Fruit fly (Drosophila melanogaster) whole organism, embryonic: ENCODE measurements around the gene CG14054.
A peak's percentile ranks its signal among the peaks of the same experiment; 100 is the strongest.

ENCODE experiments used
- Antp ChIP-seq: fragments of 200-800 bp; sonication (Bioruptor generic); optimal IDR thresholded peaks from 3 replicates; lab custom pipeline; 2016; ENCODE audit warnings: missing biosample characterization, missing genetic modification characterization
- Awh ChIP-seq: fragments of 200-800 bp; sonication (Bioruptor generic); IDR thresholded peaks from 2 replicates; pipeline ENCODE4, ENCODE4 v1.3.6; 2022; ENCODE audit warnings: missing biosample characterization, missing genetic modification characterization
- Blimp-1 ChIP-seq: fragments of 200-800 bp; sonication (Bioruptor generic); optimal IDR thresholded peaks from 3 replicates; lab custom pipeline; 2018; ENCODE audit warnings: missing biosample characterization, missing genetic modification characterization, mild to moderate bottlenecking, moderate library complexity, missing genetic modification reagents
- CG10147 ChIP-seq: fragments of 200-800 bp; sonication (Bioruptor generic); optimal IDR thresholded peaks from 2 replicates; lab custom pipeline; 2019; ENCODE audit warnings: missing biosample characterization, mild to moderate bottlenecking, missing genetic modification characterization, moderate library complexity
- CG10321 ChIP-seq: fragments of 200-800 bp; sonication (Bioruptor generic); IDR thresholded peaks from 2 replicates; pipeline ENCODE4 v1.3.6; 2022; ENCODE audit warnings: missing biosample characterization, missing genetic modification characterization
- CG10366 ChIP-seq: fragments of 200-800 bp; sonication (Bioruptor generic); IDR thresholded peaks from 2 replicates; pipeline ENCODE4 v1.3.6; 2022; ENCODE audit warnings: missing biosample characterization, missing genetic modification characterization
- CG10431 ChIP-seq: fragments of 200-800 bp; sonication (Bioruptor generic); optimal IDR thresholded peaks from 3 replicates; lab custom pipeline; 2018; ENCODE audit warnings: missing biosample characterization, mild to moderate bottlenecking, missing genetic modification characterization
- CG10654 ChIP-seq: fragments of 200-800 bp; sonication (Bioruptor generic); optimal IDR thresholded peaks from 2 replicates; lab custom pipeline; 2016; ENCODE audit warnings: missing biosample characterization, missing genetic modification characterization
- CG12155 ChIP-seq: fragments of 200-800 bp; sonication (Bioruptor generic); optimal IDR thresholded peaks from 3 replicates; lab custom pipeline; 2016; ENCODE audit warnings: missing biosample characterization, missing genetic modification characterization
- CG12219 ChIP-seq: fragments of 200-800 bp; sonication (Bioruptor generic); optimal IDR thresholded peaks from 3 replicates; lab custom pipeline; 2018; ENCODE audit warnings: missing biosample characterization, mild to moderate bottlenecking, missing genetic modification characterization
- CG13424 ChIP-seq: fragments of 200-800 bp; sonication (Bioruptor generic); optimal IDR thresholded peaks from 2 replicates; lab custom pipeline; 2019; ENCODE audit warnings: missing biosample characterization, mild to moderate bottlenecking, missing genetic modification characterization, moderate library complexity
- CG14014 ChIP-seq: fragments of 200-800 bp; sonication (Bioruptor generic); IDR thresholded peaks from 2 replicates; pipeline ENCODE4 v1.3.6; 2022; ENCODE audit warnings: missing biosample characterization, missing genetic modification characterization
- CG14860 ChIP-seq: fragments of 200-800 bp; sonication (Bioruptor generic); IDR thresholded peaks from 3 replicates; pipeline ENCODE4 v1.3.6; 2022; ENCODE audit warnings: missing biosample characterization, missing genetic modification characterization; ENCODE audit not compliant: partially characterized antibody
- CG1647 ChIP-seq: fragments of 200-800 bp; sonication (Bioruptor generic); optimal IDR thresholded peaks from 3 replicates; lab custom pipeline; 2016; ENCODE audit warnings: missing biosample characterization, missing genetic modification characterization
- CG16813 ChIP-seq: fragments of 200-800 bp; sonication (Bioruptor generic); IDR thresholded peaks from 3 replicates; pipeline ENCODE4 v1.3.6; 2022; ENCODE audit warnings: missing biosample characterization, missing genetic modification characterization; ENCODE audit not compliant: partially characterized antibody
- CG31224 ChIP-seq: fragments of 200-800 bp; sonication (Bioruptor generic); IDR thresholded peaks from 2 replicates; pipeline ENCODE4 v1.3.6; 2022; ENCODE audit warnings: missing biosample characterization, missing genetic modification characterization
- CG32532 ChIP-seq: fragments of 200-800 bp; sonication (Bioruptor generic); IDR thresholded peaks from 2 replicates; pipeline ENCODE4 v1.3.6; 2022; ENCODE audit warnings: missing biosample characterization, missing genetic modification characterization
- CG34224 ChIP-seq: fragments of 200-800 bp; sonication (Bioruptor generic); IDR thresholded peaks from 3 replicates; pipeline ENCODE4 v1.3.6; 2022; ENCODE audit warnings: missing biosample characterization, missing genetic modification characterization; ENCODE audit not compliant: partially characterized antibody
- CG34422 ChIP-seq: fragments of 200-800 bp; sonication (Bioruptor generic); IDR thresholded peaks from 3 replicates; pipeline ENCODE4 v1.3.6; 2022; ENCODE audit warnings: missing biosample characterization, missing genetic modification characterization
- CG4854 ChIP-seq: fragments of 200-800 bp; sonication (Bioruptor generic); optimal IDR thresholded peaks from 2 replicates; lab custom pipeline; 2016; ENCODE audit warnings: missing biosample characterization, missing genetic modification characterization, inconsistent platforms
- CG9609 ChIP-seq: fragments of 200-800 bp; sonication (Bioruptor generic); optimal IDR thresholded peaks from 3 replicates; lab custom pipeline; 2016; ENCODE audit warnings: missing biosample characterization, missing genetic modification characterization
- CHES-1-like ChIP-seq: fragments of 200-800 bp; sonication (Bioruptor generic); optimal IDR thresholded peaks from 2 replicates; lab custom pipeline; 2016; ENCODE audit warnings: missing biosample characterization, missing genetic modification characterization
- Deaf1 ChIP-seq: fragments of 200-800 bp; optimal IDR thresholded peaks from 3 replicates; lab custom pipeline; 2019; ENCODE audit warnings: missing biosample characterization, mild to moderate bottlenecking, missing genetic modification characterization, moderate library complexity
- Fer1 ChIP-seq: fragments of 200-800 bp; sonication (Bioruptor generic); optimal IDR thresholded peaks from 2 replicates; lab custom pipeline; 2017; ENCODE audit warnings: missing biosample characterization, mild to moderate bottlenecking, missing genetic modification characterization
- Myb ChIP-seq: fragments of 200-800 bp; sonication (Bioruptor generic); optimal IDR thresholded peaks from 2 replicates; lab custom pipeline; 2016; ENCODE audit warnings: missing biosample characterization, missing genetic modification characterization
- NK7.1 ChIP-seq: fragments of 200-800 bp; sonication (Bioruptor generic); optimal IDR thresholded peaks from 3 replicates; lab custom pipeline; 2016; ENCODE audit warnings: missing biosample characterization, missing genetic modification characterization
- Neu2 ChIP-seq: fragments of 200-800 bp; sonication (Bioruptor generic); optimal IDR thresholded peaks from 3 replicates; lab custom pipeline; 2016; ENCODE audit warnings: missing biosample characterization, missing genetic modification characterization, borderline replicate concordance
- Pdp1 ChIP-seq, 2 experiments: fragments of 200-800 bp; sonication (Bioruptor generic); optimal IDR thresholded peaks; 3 replicates each; lab custom pipeline; 2016; ENCODE audit warnings: missing biosample characterization in 2 of 2, missing genetic modification characterization in 2 of 2, mild to moderate bottlenecking in 1 of 2, moderate library complexity in 1 of 2
- Rx ChIP-seq: fragments of 200-800 bp; sonication (Bioruptor generic); IDR thresholded peaks from 2 replicates; pipeline ENCODE4 v1.3.6; 2022; ENCODE audit warnings: missing biosample characterization, missing genetic modification characterization
- Side ChIP-seq: fragments of 200-800 bp; sonication (Bioruptor generic); optimal IDR thresholded peaks from 2 replicates; lab custom pipeline; 2016; ENCODE audit warnings: missing biosample characterization, missing genetic modification characterization
- cas ChIP-seq: fragments of 200-800 bp; sonication (Bioruptor generic); IDR thresholded peaks from 2 replicates; pipeline ENCODE4 v1.3.6; 2022; ENCODE audit warnings: missing biosample characterization, missing genetic modification characterization
- chif ChIP-seq, 2 experiments: fragments of 200-800 bp; sonication (Bioruptor generic); optimal IDR thresholded peaks; 3 replicates each; lab custom pipeline; 2016; ENCODE audit warnings: missing biosample characterization in 2 of 2, missing genetic modification characterization in 2 of 2
- cwo ChIP-seq: fragments of 200-800 bp; sonication (Bioruptor generic); optimal IDR thresholded peaks from 3 replicates; lab custom pipeline; 2017; ENCODE audit warnings: missing biosample characterization, missing genetic modification characterization, mild to moderate bottlenecking, moderate library complexity, missing genetic modification reagents
- dpn ChIP-seq, 2 experiments: fragments of 200-800 bp; sonication (Bioruptor generic); optimal IDR thresholded peaks; 3 replicates each; lab custom pipeline; 2016; ENCODE audit warnings: missing biosample characterization in 2 of 2, missing genetic modification characterization in 2 of 2
- esg ChIP-seq: fragments of 200-800 bp; sonication (Bioruptor generic); conservative IDR thresholded peaks from 2 replicates; pipeline ENCODE4 v1.3.6; 2022; ENCODE audit warnings: missing biosample characterization, missing genetic modification characterization
- ewg ChIP-seq: fragments of 200-800 bp; sonication (Bioruptor generic); optimal IDR thresholded peaks from 3 replicates; lab custom pipeline; 2017; ENCODE audit warnings: mild to moderate bottlenecking, missing biosample characterization, missing genetic modification reagents, missing genetic modification characterization
- fd3F ChIP-seq: fragments of 200-800 bp; sonication (Bioruptor generic); optimal IDR thresholded peaks from 2 replicates; lab custom pipeline; 2018; ENCODE audit warnings: missing biosample characterization, mild to moderate bottlenecking, missing genetic modification characterization, moderate library complexity
- gro ChIP-seq: fragments of 200-800 bp; sonication (Bioruptor generic); optimal IDR thresholded peaks from 2 replicates; lab custom pipeline; 2016; ENCODE audit warnings: missing biosample characterization, missing genetic modification characterization
- gsb ChIP-seq: fragments of 200-800 bp; sonication (Bioruptor generic); IDR thresholded peaks from 2 replicates; pipeline ENCODE4 v1.3.6; 2022; ENCODE audit warnings: missing biosample characterization, missing genetic modification characterization
- kah ChIP-seq: fragments of 200-800 bp; sonication (Bioruptor generic); optimal IDR thresholded peaks from 2 replicates; lab custom pipeline; 2018; ENCODE audit warnings: missing biosample characterization, mild to moderate bottlenecking, missing genetic modification characterization
- klu ChIP-seq: fragments of 200-800 bp; sonication (Bioruptor generic); IDR thresholded peaks from 2 replicates; pipeline ENCODE4 v1.3.6; 2022; ENCODE audit warnings: missing biosample characterization, missing genetic modification characterization
- lbe ChIP-seq: fragments of 200-800 bp; sonication (Bioruptor generic); optimal IDR thresholded peaks from 2 replicates; lab custom pipeline; 2016; ENCODE audit warnings: missing biosample characterization, mild to moderate bottlenecking, missing genetic modification characterization
- nau ChIP-seq: fragments of 200-800 bp; sonication (Bioruptor generic); optimal IDR thresholded peaks from 3 replicates; lab custom pipeline; 2017; ENCODE audit warnings: missing biosample characterization, mild to moderate bottlenecking, missing genetic modification characterization, missing genetic modification reagents
- nmo ChIP-seq: fragments of 200-800 bp; sonication (Bioruptor generic); optimal IDR thresholded peaks from 2 replicates; lab custom pipeline; 2018; ENCODE audit warnings: missing biosample characterization, mild to moderate bottlenecking, missing genetic modification characterization, moderate library complexity
- onecut ChIP-seq: fragments of 200-800 bp; sonication (Bioruptor generic); IDR thresholded peaks from 2 replicates; pipeline ENCODE4 v1.3.6; 2022; ENCODE audit warnings: missing biosample characterization, missing genetic modification characterization
- sisA ChIP-seq: fragments of 200-800 bp; sonication (Bioruptor generic); IDR thresholded peaks from 2 replicates; pipeline ENCODE4 v1.3.6; 2022; ENCODE audit warnings: missing biosample characterization, missing genetic modification characterization
- ssp ChIP-seq: fragments of 200-800 bp; sonication (Bioruptor generic); IDR thresholded peaks from 2 replicates; pipeline ENCODE4 v1.3.6; 2022; ENCODE audit warnings: missing biosample characterization, missing genetic modification characterization
- sug ChIP-seq: fragments of 200-800 bp; optimal IDR thresholded peaks from 2 replicates; lab custom pipeline; 2019; ENCODE audit warnings: missing biosample characterization, mild to moderate bottlenecking, missing genetic modification characterization, moderate library complexity
- tgo ChIP-seq: fragments of 200-800 bp; sonication (Bioruptor generic); IDR thresholded peaks from 3 replicates; pipeline ENCODE4 v1.3.6; 2022; ENCODE audit warnings: missing biosample characterization, missing genetic modification characterization
- zen ChIP-seq: fragments of 200-800 bp; sonication (Bioruptor generic); optimal IDR thresholded peaks from 3 replicates; lab custom pipeline; 2018; ENCODE audit warnings: missing biosample characterization, mild to moderate bottlenecking, missing genetic modification characterization, moderate library complexity

CG14054 gene

DNA sequence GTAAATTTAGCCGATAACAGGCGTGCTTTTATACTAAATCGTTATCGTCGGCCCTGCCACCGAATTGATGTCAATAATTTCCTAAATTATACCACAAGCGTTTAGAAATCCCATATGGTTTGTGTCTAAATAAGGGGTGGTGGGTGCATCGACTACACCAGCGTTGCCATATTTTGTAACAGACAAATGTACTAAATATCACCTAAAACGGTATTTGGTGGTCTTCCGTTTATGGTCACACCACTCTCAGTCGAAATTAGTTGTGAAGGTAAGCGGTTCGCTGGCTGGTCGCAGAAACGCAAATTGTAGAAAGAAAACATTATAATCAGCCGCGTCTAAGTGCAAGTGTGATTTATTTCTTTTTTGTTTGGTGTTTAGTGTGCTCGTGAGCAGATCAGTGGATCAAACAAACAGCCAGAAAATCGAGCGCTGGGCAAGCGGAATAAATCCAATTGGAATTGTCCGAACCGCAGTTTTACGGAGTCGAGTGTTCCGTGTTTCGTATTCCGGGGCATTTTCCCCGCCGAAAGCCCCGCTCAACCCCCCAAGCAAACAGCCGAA is 14.3 kb upstream of the CG14054 start, which contains the start of the genes CG16903 and Unc-76 (continued):
- TF ChIP-seq cas (GFP tag; lab: Robert Waterston, UW) (no peak), CG14014 (GFP tag; lab: Robert Waterston, UW) (peak; percentile 18; the same call in 1 of the 2 replicates), klu (GFP tag; lab: Robert Waterston, UW) (no peak), CG16813 (no peak), esg (no peak), Fer1 (GFP tag; lab: Kevin White, UChicago) (peak; percentile 75), CG31224 (no peak), CG34224 (GFP tag; lab: Robert Waterston, UW) (no peak), dpn (GFP tag; optimal IDR thresholded peaks at IDR 0.05; lab: Kevin White, UChicago) (peak; percentile 7 to 35), fd3F (GFP tag; lab: Kevin White, UChicago) (no peak), Rx (no peak), Antp (GFP tag; lab: Kevin White, UChicago) (peak; percentile 6), NK7.1 (GFP tag; lab: Kevin White, UChicago) (no peak), kah (GFP tag; lab: Kevin White, UChicago) (peak; percentile 52), CG1647 (GFP tag; lab: Kevin White, UChicago) (peak; percentile 5), Blimp-1 (GFP tag; lab: Kevin White, UChicago) (peak; percentile 33), CHES-1-like (peak; percentile 66), CG12219 (peak; percentile 32), CG12155 (GFP tag; lab: Kevin White, UChicago) (peak; percentile 24), Neu2 (GFP tag; lab: Kevin White, UChicago) (no peak), lbe (no peak), ewg (peak; percentile 18), ssp (GFP tag; lab: Robert Waterston, UW) (peak; percentile 34; the same call in 1 of the 2 replicates), CG9609 (GFP tag; lab: Kevin White, UChicago) (peak; percentile 35), CG10147 (GFP tag; lab: Kevin White, UChicago) (peak; percentile 9), CG13424 (tag; lab: Kevin White, UChicago) (peak; percentile 33), zen (tag; lab: Kevin White, UChicago) (peak; percentile 42), nau (GFP tag; lab: Kevin White, UChicago) (peak; percentile 38), Deaf1 (tag; lab: Kevin White, UChicago) (peak; percentile 56), gsb (GFP tag; lab: Robert Waterston, UW) (no peak), chif (GFP tag; optimal IDR thresholded peaks at IDR 0.05; lab: Kevin White, UChicago) (peak; percentile 16 to 33), CG34422 (0 out of 3 replicates have a peak, but pooled peaks have one; percentile 28), onecut (GFP tag; lab: Robert Waterston, UW) (peak; percentile 16; the same call in 1 of the 2 replicates), Awh (GFP tag; lab: Robert Waterston, UW) (no peak), Side (GFP tag; lab: Kevin White, UChicago) (no peak), CG10321 (GFP tag; lab: Robert Waterston, UW) (0 out of 2 replicates have a peak, but pooled peaks have one; percentile 23), tgo (GFP tag; lab: Robert Waterston, UW) (no peak), CG10366 (no peak), cwo (GFP tag; lab: Kevin White, UChicago) (no peak), Pdp1 (GFP tag; optimal IDR thresholded peaks at IDR 0.05; lab: Kevin White, UChicago) (peak in 1 of 2 experiments; percentile 68), CG14860 (no peak; the same call in 2 of the 3 replicates), sug (tag; lab: Kevin White, UChicago) (peak; percentile 66), sisA (GFP tag; lab: Robert Waterston, UW) (no peak), Myb (GFP tag; lab: Kevin White, UChicago) (peak; percentile 82), CG10431 (GFP tag; lab: Kevin White, UChicago) (no peak), gro (peak; percentile 70), nmo (GFP tag; lab: Kevin White, UChicago) (peak; percentile 70), CG10654 (GFP tag; lab: Kevin White, UChicago) (no peak), CG4854 (GFP tag; lab: Kevin White, UChicago) (peak; percentile 14), CG32532 (GFP tag; lab: Robert Waterston, UW) (peak; percentile 52)
